Worm (Caenorhabditis elegans) whole organism, L4 larva: ENCODE measurements around the gene F38B2.4.

Experiments
- aly-2 ChIP-seq: sonication (generic microtip); optimal IDR thresholded peaks from 2 replicates; lab custom pipeline; 2018; ENCODE audit warnings: missing biosample characterization, missing genetic modification characterization
- ceh-82 ChIP-seq: sonication (generic microtip); optimal IDR thresholded peaks from 2 replicates; lab custom pipeline; 2017; ENCODE audit warnings: missing biosample characterization, missing genetic modification characterization
- cey-2 ChIP-seq: sonication (generic microtip); optimal IDR thresholded peaks from 3 replicates; lab custom pipeline; 2017; ENCODE audit warnings: missing genetic modification characterization, mild to moderate bottlenecking, missing compliant biosample characterization, antibody characterized with exemption, borderline replicate concordance; ENCODE audit not compliant: insufficient read depth
- daf-19 ChIP-seq: fragments of 200-800 bp; sonication (Bioruptor generic); conservative IDR thresholded peaks from 2 replicates; pipeline ENCODE4 v1.3.6; 2022; ENCODE audit warnings: missing genetic modification characterization, missing compliant biosample characterization
- dpl-1 ChIP-seq: fragments of 150-350 bp; optimal IDR thresholded peaks from 2 replicates; lab custom pipeline; 2014; ENCODE audit warnings: missing biosample characterization, missing genetic modification reagents, missing genetic modification characterization
- egl-27 ChIP-seq: sonication (generic microtip); optimal IDR thresholded peaks from 3 replicates; lab custom pipeline; 2017; ENCODE audit warnings: missing biosample characterization, missing genetic modification reagents, missing genetic modification characterization
- lin-13 ChIP-seq: fragments of 150-350 bp; optimal IDR thresholded peaks from 2 replicates; lab custom pipeline; 2014; ENCODE audit warnings: missing biosample characterization, missing genetic modification reagents, missing genetic modification characterization
- lin-39 ChIP-seq: fragments of 150-350 bp; optimal IDR thresholded peaks from 2 replicates; lab custom pipeline; 2014; ENCODE audit warnings: missing biosample characterization, missing genetic modification reagents, missing genetic modification characterization
- unc-39 ChIP-seq: sonication (generic microtip); optimal IDR thresholded peaks from 2 replicates; lab custom pipeline; 2017; ENCODE audit warnings: missing biosample characterization, missing genetic modification characterization
- ztf-11 ChIP-seq: fragments of 150-350 bp; optimal IDR thresholded peaks from 2 replicates; lab custom pipeline; 2014; ENCODE audit warnings: missing biosample characterization, missing genetic modification characterization

DNA sequence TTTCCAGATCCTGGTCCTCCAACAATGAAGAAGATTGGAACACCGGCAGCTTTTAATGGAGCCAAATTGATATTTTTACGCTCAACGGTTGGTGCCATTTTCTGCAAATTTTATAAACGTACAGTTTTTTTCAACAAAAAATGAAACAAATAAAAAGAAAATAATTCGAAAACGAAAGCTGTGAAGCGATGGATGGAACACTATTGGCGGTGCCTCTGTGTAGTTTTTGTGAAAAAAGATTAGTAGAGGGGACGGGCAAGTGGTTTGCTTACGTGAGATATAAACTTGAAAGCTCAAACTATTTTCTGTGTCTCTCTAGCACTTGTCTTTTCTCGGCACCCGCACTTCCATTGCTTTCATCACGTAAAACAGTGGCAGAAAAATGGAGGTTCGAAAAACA, at the start of gene F38B2.4:
- no peak for TF ChIP-seq ztf-11 (tag; lab: Kevin White, UChicago)
- TF ChIP-seq dpl-1: no peak
- no peak for TF ChIP-seq lin-39 (tag; lab: Kevin White, UChicago)
- TF ChIP-seq unc-39 (tag; lab: Kevin White, UChicago): no peak
- no peak for TF ChIP-seq daf-19 (GFP tag; lab: Robert Waterston, UW)
- no peak for TF ChIP-seq cey-2 (tag; lab: Kevin White, UChicago)
- no peak for TF ChIP-seq ceh-82 (tag; lab: Kevin White, UChicago)
- TF ChIP-seq aly-2 (tag; lab: Kevin White, UChicago): no peak
- no peak for TF ChIP-seq lin-13
- TF ChIP-seq egl-27 (tag; lab: Kevin White, UChicago): no peak
